Worm (Caenorhabditis elegans) whole organism, early embryonic: Measurements from ENCODE around the gene nhr-268.
"Not testable (repeated sequence)": the region's sequence is repeated elsewhere in the genome, so short reads cannot be mapped to it uniquely, and the experiment has no call there.

Experiments used
- B0310.2 ChIP-seq: sonication (generic microtip); optimal IDR thresholded peaks from 2 replicates; lab custom pipeline; 2016; ENCODE audit warnings: mild to moderate bottlenecking, missing genetic modification characterization, missing compliant biosample characterization
- F13C5.2 ChIP-seq: sonication (generic microtip); optimal IDR thresholded peaks from 2 replicates; lab custom pipeline; 2017; ENCODE audit warnings: mild to moderate bottlenecking, missing genetic modification characterization, inconsistent platforms, missing compliant biosample characterization
- aly-1 ChIP-seq: sonication (generic microtip); optimal IDR thresholded peaks from 2 replicates; lab custom pipeline; 2016; ENCODE audit warnings: missing genetic modification characterization, missing compliant biosample characterization
- ama-1 ChIP-seq: fragments of 150-350 bp; optimal IDR thresholded peaks from 2 replicates; lab custom pipeline; 2014
- ceh-13 ChIP-seq: fragments of 200-800 bp; sonication (Bioruptor generic); optimal IDR thresholded peaks from 2 replicates; lab custom pipeline; 2018; ENCODE audit warnings: mild to moderate bottlenecking, missing genetic modification characterization, missing compliant biosample characterization
- ceh-36 ChIP-seq: sonication (generic microtip); optimal IDR thresholded peaks from 2 replicates; lab custom pipeline; 2016; ENCODE audit warnings: missing genetic modification characterization, inconsistent platforms, missing compliant biosample characterization
- ets-7 ChIP-seq: sonication (generic microtip); optimal IDR thresholded peaks from 2 replicates; lab custom pipeline; 2016; ENCODE audit warnings: missing genotype, missing genetic modification characterization, missing compliant biosample characterization
- flt-1 ChIP-seq: fragments of 200-800 bp; sonication (Bioruptor generic); IDR thresholded peaks from 2 replicates; pipeline ENCODE4 v1.3.6; 2022; ENCODE audit warnings: missing genetic modification characterization, missing compliant biosample characterization
- hmbx-1 ChIP-seq: sonication (generic microtip); optimal IDR thresholded peaks from 2 replicates; lab custom pipeline; 2016; ENCODE audit warnings: mild to moderate bottlenecking, missing genetic modification characterization, missing compliant biosample characterization
- hmg-4 ChIP-seq: fragments of 200-800 bp; sonication (Bioruptor generic); optimal IDR thresholded peaks from 2 replicates; lab custom pipeline; 2018; ENCODE audit warnings: mild to moderate bottlenecking, missing genetic modification characterization, missing compliant biosample characterization
- hnd-1 ChIP-seq: sonication (generic microtip); optimal IDR thresholded peaks from 2 replicates; lab custom pipeline; 2016; ENCODE audit warnings: missing genetic modification characterization, missing compliant biosample characterization
- pes-1 ChIP-seq: fragments of 200-800 bp; sonication (Bioruptor generic); IDR thresholded peaks from 2 replicates; pipeline ENCODE4 v1.3.6; 2022; ENCODE audit warnings: missing genetic modification reagents, missing genetic modification characterization, missing compliant biosample characterization
- scrt-1 ChIP-seq: fragments of 200-800 bp; sonication (Bioruptor generic); IDR thresholded peaks from 2 replicates; pipeline ENCODE4 v1.3.6; 2022; ENCODE audit warnings: missing genetic modification characterization, missing compliant biosample characterization
- sea-1 ChIP-seq: fragments of 200-800 bp; sonication (Bioruptor generic); conservative IDR thresholded peaks from 2 replicates; pipeline ENCODE4 v1.3.6; 2022; ENCODE audit warnings: missing genetic modification characterization, missing compliant biosample characterization
- tbx-11 ChIP-seq: fragments of 200-800 bp; sonication (Bioruptor generic); IDR thresholded peaks from 2 replicates; pipeline ENCODE4 v1.3.6; 2022; ENCODE audit warnings: missing genetic modification characterization, missing compliant biosample characterization
- tbx-37 ChIP-seq: fragments of 200-800 bp; sonication (Bioruptor generic); conservative IDR thresholded peaks from 2 replicates; pipeline ENCODE4 v1.3.6; 2022; ENCODE audit warnings: missing genetic modification reagents, missing genetic modification characterization, missing compliant biosample characterization
- tra-4 ChIP-seq: sonication (generic microtip); optimal IDR thresholded peaks from 2 replicates; lab custom pipeline; 2017; ENCODE audit warnings: missing genetic modification characterization, missing compliant biosample characterization

nhr-268 gene

ce11 chrV:15689952-15690351, at the start of gene nhr-268:
Gene nhr-268, plus strand, starts transcription at chrV:15690252.
- no peak for TF ChIP-seq ceh-36 (tag; lab: Kevin White, UChicago)
- TF ChIP-seq hmg-4 (GFP tag; lab: Kevin White, UChicago) = no peak
- no peak for TF ChIP-seq sea-1 (GFP tag; lab: Robert Waterston, UW)
- no peak for TF ChIP-seq ama-1

- TF ChIP-seq pes-1 (GFP tag; lab: Robert Waterston, UW); ceh-13 (GFP tag; lab: Kevin White, UChicago); ceh-36 (tag; lab: Kevin White, UChicago): not testable (repeated sequence)
Measured at ce11 chrV:15643192-15643591, 46.9 kb upstream of the nhr-268 start, which contains the start of gene C55A1.4. Gene C55A1.4, minus strand, starts transcription at chrV:15643292.

- TF ChIP-seq scrt-1 (GFP tag; lab: Robert Waterston, UW) = no peak
- TF ChIP-seq ets-7 = no peak
Measured at ce11 chrV:15644575-15644974, 45.5 kb upstream of the nhr-268 start, which contains the start of gene str-23. Gene str-23, plus strand, starts transcription at chrV:15644875.

ce11 chrV:15647536-15648085, 42.4 kb upstream of the nhr-268 start, which contains the start of the genes C55A1.7 and C55A1.6:
Gene C55A1.7, minus strand, starts transcription at chrV:15647636.
Gene C55A1.6, plus strand, starts transcription at chrV:15648035.
- not testable (repeated sequence) for TF ChIP-seq hmbx-1; tbx-37 (GFP tag; lab: Robert Waterston, UW); B0310.2 (tag; lab: Kevin White, UChicago)

DNA sequence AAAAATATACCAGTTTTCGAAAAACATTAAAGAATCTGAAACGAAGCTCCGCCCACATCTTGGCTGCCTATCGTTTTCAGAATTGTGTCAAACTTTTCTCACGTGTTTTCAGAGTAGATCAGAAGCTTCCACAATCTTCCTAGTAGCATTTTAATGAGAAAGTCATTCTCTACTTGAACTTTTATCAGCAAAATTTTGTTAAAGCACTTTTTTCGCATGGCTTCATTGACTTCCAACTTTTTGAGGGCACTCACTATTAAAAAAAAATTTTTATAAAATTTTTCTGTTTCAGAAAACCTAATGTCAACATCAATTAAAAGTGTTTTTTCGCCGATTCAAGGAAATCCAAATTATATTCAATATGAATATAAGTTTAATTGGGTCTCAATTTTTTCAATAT, 39.9 kb upstream of the nhr-268 start, which contains the start of gene sru-42:
Gene sru-42 (plus strand): TSS at position 301 of the 400 bp plus-strand sequence.
- TF ChIP-seq pes-1 (GFP tag; lab: Robert Waterston, UW) = no peak
- TF ChIP-seq flt-1 (GFP tag; lab: Robert Waterston, UW) = no peak
- TF ChIP-seq sea-1 (GFP tag; lab: Robert Waterston, UW) = no peak
- no peak for TF ChIP-seq ets-7
- no peak for TF ChIP-seq ama-1
- TF ChIP-seq tbx-37 (GFP tag; lab: Robert Waterston, UW) = no peak
- TF ChIP-seq hnd-1 (tag; lab: Kevin White, UChicago) = no peak
- TF ChIP-seq tbx-11 (GFP tag; lab: Robert Waterston, UW) = no peak
- TF ChIP-seq scrt-1 (GFP tag; lab: Robert Waterston, UW) = no peak
- no peak for TF ChIP-seq aly-1 (tag; lab: Kevin White, UChicago)
- no peak for TF ChIP-seq B0310.2 (tag; lab: Kevin White, UChicago)
- no peak for TF ChIP-seq hmg-4 (GFP tag; lab: Kevin White, UChicago)
- no peak for TF ChIP-seq F13C5.2

DNA sequence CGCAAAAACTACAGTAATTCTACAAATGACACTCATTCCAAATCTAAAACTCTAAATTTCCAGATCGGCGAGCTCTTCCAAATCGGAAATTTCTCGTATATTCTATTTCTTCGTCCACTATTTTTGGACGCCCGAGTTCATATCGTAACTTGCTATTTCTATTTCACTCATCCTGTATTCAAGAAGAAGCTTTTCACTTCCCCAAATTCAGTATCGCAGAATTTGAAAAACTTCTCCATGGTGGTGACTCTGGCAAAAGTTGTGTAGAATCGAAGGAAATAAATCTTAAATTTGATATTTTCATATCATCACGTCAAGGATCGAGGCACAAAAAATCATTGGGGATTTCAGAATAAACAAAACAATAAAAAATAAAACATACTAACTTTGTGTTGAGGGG, 37.9 kb upstream of the nhr-268 start:
- TF ChIP-seq tbx-11 (GFP tag; lab: Robert Waterston, UW) (no peak), tra-4 (no peak), pes-1 (GFP tag; lab: Robert Waterston, UW) (no peak), hmg-4 (GFP tag; lab: Kevin White, UChicago) (no peak), scrt-1 (GFP tag; lab: Robert Waterston, UW) (no peak), flt-1 (GFP tag; lab: Robert Waterston, UW) (no peak), B0310.2 (tag; lab: Kevin White, UChicago) (no peak), hnd-1 (tag; lab: Kevin White, UChicago) (no peak), hmbx-1 (no peak), ets-7 (no peak), sea-1 (GFP tag; lab: Robert Waterston, UW) (no peak), tbx-37 (GFP tag; lab: Robert Waterston, UW) (no peak), ceh-36 (tag; lab: Kevin White, UChicago) (no peak), aly-1 (tag; lab: Kevin White, UChicago) (no peak), ceh-13 (GFP tag; lab: Kevin White, UChicago) (no peak), F13C5.2 (no peak)

ce11 chrV:15654124-15654523, 35.9 kb upstream of the nhr-268 start, which contains the start of gene F53E4.2:
Gene F53E4.2, plus strand, starts transcription at chrV:15654424.
- TF ChIP-seq ama-1 (no peak), tra-4 (no peak), hmg-4 (GFP tag; lab: Kevin White, UChicago) (no peak), aly-1 (tag; lab: Kevin White, UChicago) (no peak), sea-1 (GFP tag; lab: Robert Waterston, UW) (no peak), F13C5.2 (no peak), hnd-1 (tag; lab: Kevin White, UChicago) (no peak), tbx-37 (GFP tag; lab: Robert Waterston, UW) (no peak)

DNA sequence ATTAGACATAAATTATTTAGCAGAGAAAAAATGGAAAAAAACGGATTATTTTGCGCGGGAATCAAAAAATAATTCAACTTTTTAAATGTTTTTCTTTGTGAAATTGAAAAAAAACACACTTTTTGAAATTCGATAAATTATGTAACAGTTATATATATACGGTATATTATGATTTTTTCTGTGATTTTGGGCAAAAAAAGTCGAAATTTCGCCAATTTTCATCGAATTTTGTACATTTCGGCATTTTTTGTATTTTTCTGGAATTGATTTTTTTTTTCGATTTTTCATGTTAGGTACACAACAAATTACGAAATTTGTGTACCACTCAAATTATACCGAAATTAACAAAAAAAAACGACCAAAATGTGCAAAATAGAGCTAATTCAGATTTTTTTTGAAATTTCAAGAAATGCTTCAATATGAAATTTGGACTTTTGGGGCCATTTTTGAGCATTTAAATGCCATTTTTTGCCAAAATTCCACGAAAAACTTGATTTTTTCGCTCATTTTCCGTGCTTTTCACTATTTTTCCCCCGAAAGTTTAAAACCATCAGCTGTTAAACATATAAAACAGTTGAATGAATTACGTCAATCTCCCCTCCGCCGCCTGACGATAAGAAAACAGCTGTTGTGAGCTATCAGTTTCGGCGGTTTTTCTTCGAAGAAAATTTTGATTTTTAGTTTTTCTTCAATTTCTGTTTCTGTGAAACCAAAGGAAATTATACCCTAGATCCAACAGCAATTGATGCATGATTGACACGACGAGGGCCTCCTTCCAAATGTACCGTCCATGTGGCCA, 31.6 kb upstream of the nhr-268 start:
- TF ChIP-seq B0310.2 (tag; lab: Kevin White, UChicago) (no peak), hmg-4 (GFP tag; lab: Kevin White, UChicago) (no peak), hmbx-1 (no peak), F13C5.2 (no peak), tbx-11 (GFP tag; lab: Robert Waterston, UW) (no peak), hnd-1 (tag; lab: Kevin White, UChicago) (no peak), tbx-37 (GFP tag; lab: Robert Waterston, UW) (no peak), ceh-13 (GFP tag; lab: Kevin White, UChicago) (no peak), sea-1 (GFP tag; lab: Robert Waterston, UW) (no peak), ets-7 (no peak), flt-1 (GFP tag; lab: Robert Waterston, UW) (no peak), ama-1 (no peak), scrt-1 (GFP tag; lab: Robert Waterston, UW) (no peak), aly-1 (tag; lab: Kevin White, UChicago) (no peak), tra-4 (no peak), ceh-36 (tag; lab: Kevin White, UChicago) (no peak)
